Worm (Caenorhabditis elegans): ENCODE data around the gene F02E8.4.

Gene F02E8.4

ce11 chrX:4453820-4454219 lies at the start of gene F02E8.4:
Gene F02E8.4 (plus strand): TSS chrX:4454120.
- TF ChIP-seq aptf-2 (GFP tag; conservative IDR thresholded peaks at IDR 0.05) (no peak), C06A6.2 (GFP tag; conservative IDR thresholded peaks at IDR 0.05) (no peak), fkh-3 (tag; optimal IDR thresholded peaks at IDR 0.05) (no peak), ekl-4 (GFP tag; IDR thresholded peaks at IDR 0.05) (no peak), F57A8.1 (GFP tag; optimal IDR thresholded peaks at IDR 0.05) (no peak), somi-1 (GFP tag; optimal IDR thresholded peaks at IDR 0.05) (no peak), lin-40 (tag; optimal IDR thresholded peaks at IDR 0.05) (no peak), ceh-79 (tag; optimal IDR thresholded peaks at IDR 0.05) (no peak), attf-5 (GFP tag; optimal IDR thresholded peaks at IDR 0.05) (no peak), attf-3 (GFP tag; conservative IDR thresholded peaks at IDR 0.05) (no peak), lag-1 (GFP tag; IDR thresholded peaks at IDR 0.05) (no peak), bed-2 (GFP tag; IDR thresholded peaks at IDR 0.05) (no peak)

- TF ChIP-seq ceh-27 (GFP tag; optimal IDR thresholded peaks at IDR 0.05) = peak; percentile 55
- TF ChIP-seq zfh-2 (GFP tag; conservative IDR thresholded peaks at IDR 0.05) = no peak
- peak in 1 of 3 experiments; percentile 5 for TF ChIP-seq lin-35 (GFP tag; optimal IDR thresholded peaks at IDR 0.05)
Observed at ce11 chrX:4404717-4405116, 49.2 kb upstream of the F02E8.4 start.

ce11 chrX:4408466-4408865 lies 45.5 kb upstream of the F02E8.4 start:
- TF ChIP-seq ceh-79 (tag; optimal IDR thresholded peaks at IDR 0.05) (no peak), somi-1 (GFP tag; optimal IDR thresholded peaks at IDR 0.05) (no peak)

- TF ChIP-seq ceh-79 (tag; optimal IDR thresholded peaks at IDR 0.05) = no peak
- TF ChIP-seq akir-1 (GFP tag; optimal IDR thresholded peaks at IDR 0.05) = no peak
- TF ChIP-seq tbx-9 (tag; optimal IDR thresholded peaks at IDR 0.05; ENCODE audit: borderline replicate concordance) = no peak
- no peak for TF ChIP-seq F57A8.1 (GFP tag; optimal IDR thresholded peaks at IDR 0.05)
- no peak for TF ChIP-seq unc-130 (GFP tag; optimal IDR thresholded peaks at IDR 0.05)
- TF ChIP-seq F33H1.4 (GFP tag; IDR thresholded peaks at IDR 0.05) = no peak
- TF ChIP-seq atf-7 (tag; optimal IDR thresholded peaks at IDR 0.05) = no peak
- peak; percentile 74 for TF ChIP-seq B0261.1 (tag; optimal IDR thresholded peaks at IDR 0.05)
- peak; percentile 20 for TF ChIP-seq snpc-4 (GFP tag; optimal IDR thresholded peaks at IDR 0.05)
- TF ChIP-seq snpc-4 (tag; optimal IDR thresholded peaks at IDR 0.05) = peak in 1 of 4 experiments; percentile 77
- TF ChIP-seq Y56A3A.18 (GFP tag; IDR thresholded peaks at IDR 0.05) = 0 out of 2 replicates have a peak, but pooled peaks have one; percentile 63
- TF ChIP-seq madf-10 (tag; optimal IDR thresholded peaks at IDR 0.05) = peak; percentile 16
- peak; percentile 72 for TF ChIP-seq rpc-1 (optimal IDR thresholded peaks at IDR 0.05)
- peak; percentile 87 for TF ChIP-seq rpc-1 (tag; optimal IDR thresholded peaks at IDR 0.05)
- 0 out of 2 replicates have a peak, but pooled peaks have one; percentile 7 for TF ChIP-seq rcor-1 (GFP tag; IDR thresholded peaks at IDR 0.05)
- TF ChIP-seq dpff-1 (tag; optimal IDR thresholded peaks at IDR 0.05) = no peak
- peak; percentile 45; the same call in 1 of the 2 replicates for TF ChIP-seq D2030.7 (GFP tag; IDR thresholded peaks at IDR 0.05)
- TF ChIP-seq hrde-1 (tag; optimal IDR thresholded peaks at IDR 0.05; ENCODE audit: borderline replicate concordance) = no peak
- no peak for TF ChIP-seq T26A5.8 (tag; optimal IDR thresholded peaks at IDR 0.05)
- no peak for TF ChIP-seq let-526 (GFP tag; IDR thresholded peaks at IDR 0.05)
- TF ChIP-seq ztf-26 (tag; optimal IDR thresholded peaks at IDR 0.05) = no peak
- no peak for TF ChIP-seq sea-2 (GFP tag; IDR thresholded peaks at IDR 0.05)
- TF ChIP-seq lag-1 (GFP tag; IDR thresholded peaks at IDR 0.05) = no peak
- no peak for TF ChIP-seq dpl-1 (GFP tag; optimal IDR thresholded peaks at IDR 0.05)
- no peak for TF ChIP-seq mes-4 (tag; optimal IDR thresholded peaks at IDR 0.05)
- TF ChIP-seq die-1 (tag; optimal IDR thresholded peaks at IDR 0.05) = peak; percentile 50
- no peak for TF ChIP-seq B0336.3 (GFP tag; IDR thresholded peaks at IDR 0.05)
- no peak for TF ChIP-seq pha-4 (tag; optimal IDR thresholded peaks at IDR 0.05)
- no peak for TF ChIP-seq snpc-3.4 (tag; optimal IDR thresholded peaks at IDR 0.05)
- TF ChIP-seq F49E8.2 (tag; optimal IDR thresholded peaks at IDR 0.05; ENCODE audit: insufficient read depth) = no peak
- TF ChIP-seq efl-1 (GFP tag; optimal IDR thresholded peaks at IDR 0.05) = no peak
Observed at ce11 chrX:4409591-4410279, 44.2 kb upstream of the F02E8.4 start.
